Fruit fly (Drosophila melanogaster): Measurements from ENCODE around the gene NijA.
A peak's percentile ranks its signal among the peaks of the same experiment; 100 is the strongest.

Gene NijA

DNA sequence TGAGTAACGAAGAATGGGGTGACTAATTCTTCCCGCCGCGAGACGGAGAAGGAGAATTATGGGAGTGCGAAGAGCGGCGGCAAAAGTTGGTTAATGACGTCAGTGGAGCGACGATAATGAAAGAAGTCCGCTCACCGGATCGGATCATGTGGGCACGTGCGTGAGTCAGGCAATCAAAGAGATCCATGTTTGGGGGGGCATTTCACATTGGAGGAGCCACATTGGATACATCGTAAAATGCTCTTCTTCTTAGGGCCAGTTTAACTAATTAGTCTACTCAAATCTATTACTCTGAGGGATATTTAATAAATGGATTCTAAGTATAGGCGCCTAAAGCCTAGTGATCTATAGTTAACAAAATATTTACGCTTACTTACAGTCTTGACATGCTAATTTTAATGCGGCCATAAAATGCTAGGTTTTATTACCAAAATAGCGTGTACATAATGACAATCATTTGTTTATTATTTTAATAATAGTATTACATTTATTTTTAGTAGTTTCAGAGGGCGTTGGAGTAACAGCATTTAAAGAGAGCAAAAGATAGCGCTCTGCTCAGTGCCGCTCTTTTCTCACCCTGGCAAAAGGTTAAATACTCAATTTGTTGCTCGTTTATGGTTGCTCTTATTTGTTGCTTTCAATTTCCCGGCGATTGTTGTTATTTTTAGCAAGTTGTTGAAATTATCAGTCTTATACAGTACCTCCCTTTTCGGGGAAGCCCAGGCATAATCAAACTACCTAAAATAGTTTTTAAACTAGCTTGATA is 38.1 kb downstream of the NijA start:
- TF ChIP-seq CG4318 (GFP tag; optimal IDR thresholded peaks at IDR 0.05) (no peak), CG8632 (GFP tag; optimal IDR thresholded peaks at IDR 0.05) (no peak), ss (GFP tag; optimal IDR thresholded peaks at IDR 0.05) (peak in 1 of 2 experiments; percentile 20), net (GFP tag; optimal IDR thresholded peaks at IDR 0.05) (no peak), Sox14 (GFP tag; optimal IDR thresholded peaks at IDR 0.05) (no peak), Eip93F (GFP tag; optimal IDR thresholded peaks at IDR 0.05) (no peak), pdm3 (GFP tag; optimal IDR thresholded peaks at IDR 0.05) (no peak), fkh (GFP tag; optimal IDR thresholded peaks at IDR 0.05) (peak; percentile 51), spab (GFP tag; optimal IDR thresholded peaks at IDR 0.05) (no peak), eg (GFP tag; IDR thresholded peaks at IDR 0.05) (no peak), Hr38 (GFP tag; optimal IDR thresholded peaks at IDR 0.05) (no peak), vri (GFP tag; optimal IDR thresholded peaks at IDR 0.05) (no peak), Hr39 (GFP tag; optimal IDR thresholded peaks at IDR 0.05) (no peak), CG15336 (GFP tag; IDR thresholded peaks at IDR 0.05) (no peak), salr (GFP tag; optimal IDR thresholded peaks at IDR 0.05) (no peak), Smox (GFP tag; optimal IDR thresholded peaks at IDR 0.05) (no peak), CG3032 (tag; optimal IDR thresholded peaks at IDR 0.05) (no peak), svp (GFP tag) (no peak)

DNA sequence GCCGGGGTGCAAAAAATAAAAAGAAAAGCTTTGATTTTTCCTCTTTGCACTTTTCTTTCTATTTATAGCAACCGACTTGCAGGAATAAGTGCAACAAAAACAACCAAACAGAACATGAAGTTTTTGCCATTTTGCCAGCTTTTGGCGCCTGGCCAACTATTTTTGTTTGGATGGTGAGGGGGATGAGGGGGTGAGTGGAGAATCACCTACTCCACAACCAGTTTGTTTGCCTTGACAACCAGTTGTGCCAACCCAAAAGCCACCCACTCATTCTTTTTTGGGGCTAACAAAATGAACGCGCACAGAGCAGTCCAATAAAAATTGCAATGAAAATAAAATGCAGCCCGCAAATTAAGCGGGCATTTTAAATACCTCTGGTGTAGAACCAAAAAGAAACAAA is 39.4 kb downstream of the NijA start:
- TF ChIP-seq CG15336 (GFP tag; IDR thresholded peaks at IDR 0.05) (peak; percentile 29; the same call in 1 of the 2 replicates), CG6163 (GFP tag; IDR thresholded peaks at IDR 0.05) (peak; percentile 27; the same call in 1 of the 3 replicates), CG6276 (GFP tag; optimal IDR thresholded peaks at IDR 0.05) (peak; percentile 34), CG32006 (GFP tag; optimal IDR thresholded peaks at IDR 0.05) (no peak), eg (GFP tag; IDR thresholded peaks at IDR 0.05) (peak; percentile 54; the same call in 2 of the 3 replicates), CG6808 (GFP tag; optimal IDR thresholded peaks at IDR 0.05) (no peak), Eip78C (GFP tag) (peak; percentile 48)

DNA sequence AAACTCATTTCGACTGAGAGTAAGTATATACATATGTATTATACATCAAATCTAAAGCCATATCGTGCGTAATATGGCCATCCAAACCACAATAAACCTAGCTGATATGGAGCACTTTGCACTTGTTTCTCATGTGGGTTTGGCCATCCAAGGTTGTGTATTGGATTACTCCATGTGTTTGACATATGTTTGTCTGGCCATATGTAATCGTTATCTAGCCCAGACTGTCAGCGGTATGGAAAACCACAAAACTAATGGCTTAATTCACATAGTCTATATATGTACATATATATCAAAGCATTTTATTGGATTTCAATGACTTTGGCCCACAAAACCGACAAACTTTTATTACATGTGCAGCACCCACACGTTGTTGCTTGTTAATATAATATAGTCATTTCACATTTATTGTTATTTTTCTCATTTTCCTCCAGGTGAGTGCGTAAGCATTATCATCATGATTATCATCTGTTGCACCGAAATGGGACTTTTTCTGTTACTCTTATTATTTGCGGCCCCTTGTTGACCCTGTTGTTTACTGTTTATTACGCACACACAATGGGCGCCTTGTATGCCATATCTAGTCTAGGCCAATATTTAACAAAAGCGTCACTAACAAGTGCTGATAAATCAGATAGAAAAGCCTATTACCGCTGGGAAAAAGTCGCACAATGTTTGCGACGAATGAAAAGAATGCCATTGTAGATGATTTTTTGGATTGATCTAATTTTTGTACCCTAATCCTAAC is 40.1 kb downstream of the NijA start:
- peak; percentile 15 for TF ChIP-seq Sox102F (GFP tag; optimal IDR thresholded peaks at IDR 0.05)
- TF ChIP-seq CG1621 (tag; optimal IDR thresholded peaks at IDR 0.05), result peak; percentile 53
- no peak for TF ChIP-seq CG31627 (GFP tag; optimal IDR thresholded peaks at IDR 0.05)
- peak; percentile 64 for TF ChIP-seq CG10669 (GFP tag; optimal IDR thresholded peaks at IDR 0.05)
- no peak for TF ChIP-seq Ets21C (GFP tag; optimal IDR thresholded peaks at IDR 0.05)
- TF ChIP-seq pdm3 (GFP tag; optimal IDR thresholded peaks at IDR 0.05), result peak; percentile 48
- peak; percentile 19 for TF ChIP-seq CG11762 (GFP tag; optimal IDR thresholded peaks at IDR 0.05; ENCODE audit: insufficient read depth)
- no peak for TF ChIP-seq CG11902 (GFP tag; optimal IDR thresholded peaks at IDR 0.05)
- no peak for TF ChIP-seq CG8319 (GFP tag; optimal IDR thresholded peaks at IDR 0.05)
- peak; percentile 86 for TF ChIP-seq Eip78C (GFP tag)
- no peak for TF ChIP-seq fd85E (GFP tag; optimal IDR thresholded peaks at IDR 0.05)
- no peak for TF ChIP-seq dsx (GFP tag; optimal IDR thresholded peaks at IDR 0.05; ENCODE audit: poor library complexity, severe bottlenecking)
- peak; percentile 16 for TF ChIP-seq Ets96B (tag; optimal IDR thresholded peaks at IDR 0.05)
- no peak for TF ChIP-seq CG8119 (GFP tag; IDR thresholded peaks at IDR 0.05)
- no peak for TF ChIP-seq cyc (GFP tag; optimal IDR thresholded peaks at IDR 0.05)
- no peak for TF ChIP-seq Sox15 (GFP tag; optimal IDR thresholded peaks at IDR 0.05)
- peak; percentile 47 for TF ChIP-seq achi (GFP tag; optimal IDR thresholded peaks at IDR 0.05)
- peak; percentile 18 for TF ChIP-seq Smox (GFP tag; optimal IDR thresholded peaks at IDR 0.05)
- peak; percentile 1 for TF ChIP-seq lz (GFP tag; optimal IDR thresholded peaks at IDR 0.05)
- no peak for TF ChIP-seq CG6276 (GFP tag; optimal IDR thresholded peaks at IDR 0.05)
- peak; percentile 56 for TF ChIP-seq CG8632 (GFP tag; optimal IDR thresholded peaks at IDR 0.05)
- TF ChIP-seq CG6854 (GFP tag; optimal IDR thresholded peaks at IDR 0.05), result no peak
- TF ChIP-seq esn (GFP tag; optimal IDR thresholded peaks at IDR 0.05), result peak; percentile 44
- TF ChIP-seq CG6792 (GFP tag; optimal IDR thresholded peaks at IDR 0.05), result peak; percentile 38
- peak; percentile 35 for TF ChIP-seq CG6808 (GFP tag; optimal IDR thresholded peaks at IDR 0.05)
- TF ChIP-seq fkh (GFP tag; optimal IDR thresholded peaks at IDR 0.05), result peak; percentile 97
- TF ChIP-seq CG15336 (GFP tag; IDR thresholded peaks at IDR 0.05), result no peak
- TF ChIP-seq CG16779 (tag; optimal IDR thresholded peaks at IDR 0.05), result no peak
- TF ChIP-seq CG3919 (GFP tag; optimal IDR thresholded peaks at IDR 0.05), result peak; percentile 74
- peak; percentile 23 for TF ChIP-seq CG34406 (GFP tag; optimal IDR thresholded peaks at IDR 0.05)
- TF ChIP-seq svp (GFP tag), result peak; percentile 71
